Worm (Caenorhabditis elegans) whole organism, L4/young adult: ENCODE measurements around the gene F14H3.5.

Experiments used
- W03F9.2 ChIP-seq: fragments of 150-350 bp; optimal IDR thresholded peaks from 2 replicates; lab custom pipeline; 2014; ENCODE audit warnings: missing biosample characterization, missing genetic modification characterization
- dao-5 ChIP-seq: sonication (generic microtip); optimal IDR thresholded peaks from 2 replicates; lab custom pipeline; 2016; ENCODE audit warnings: missing genotype, missing genetic modification characterization, moderate library complexity, missing compliant biosample characterization
- him-1 ChIP-seq: sonication (generic microtip); optimal IDR thresholded peaks from 2 replicates; lab custom pipeline; 2016; ENCODE audit warnings: missing genotype, missing genetic modification reagents, missing genetic modification characterization, missing compliant biosample characterization

DNA sequence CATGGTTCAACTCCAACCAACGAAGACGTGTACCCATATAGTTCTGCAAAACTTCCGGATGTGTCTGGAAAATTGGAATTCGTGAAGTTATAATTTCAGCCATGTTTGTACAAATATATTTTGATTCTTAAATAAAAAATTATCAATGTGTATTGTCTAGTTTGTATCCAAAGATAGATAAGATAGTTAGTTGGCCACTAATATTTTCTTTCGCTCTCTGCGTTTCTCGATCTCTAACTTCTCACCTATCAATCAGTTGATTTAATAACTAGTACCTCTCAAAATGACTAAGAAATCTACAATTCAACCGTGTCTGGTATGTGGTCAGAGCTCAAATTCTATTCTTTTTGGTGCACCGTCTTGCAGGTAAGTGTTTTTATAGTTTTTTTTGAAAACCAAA lies 14.3 kb upstream of the F14H3.5 start, which contains the start of gene nhr-176:
- TF ChIP-seq him-1 (tag; lab: Kevin White, UChicago) = no peak
- no peak for TF ChIP-seq dao-5
- TF ChIP-seq W03F9.2 = no peak
